Worm (Caenorhabditis elegans) whole organism, L2 larva: ENCODE measurements around the gene lurp-1.

Source experiments
- ama-1 ChIP-seq: fragments of 150-350 bp; optimal IDR thresholded peaks from 2 replicates; lab custom pipeline; 2018; ENCODE audit warnings: inconsistent platforms
- lin-11 ChIP-seq: fragments of 150-350 bp; sonication (generic microtip); optimal IDR thresholded peaks from 2 replicates; lab custom pipeline; 2014; ENCODE audit warnings: missing biosample characterization, missing genetic modification characterization, inconsistent platforms, mixed read lengths

- TF ChIP-seq lin-11 (tag; lab: Kevin White, UChicago) (no peak), ama-1 (lab: Kevin White, UChicago) (no peak)
Observed at ce11 chrII:10843527-10843926, 37.2 kb upstream of the lurp-1 start, which contains the start of gene M106.8.
